Worm (Caenorhabditis elegans): Measurements from ENCODE around the gene sdz-1.

Gene sdz-1

ce11 chrIII:8650235-8650817 is 49.8 kb downstream of the sdz-1 start, which contains the start of gene flp-23 (continued):
- TF ChIP-seq dve-1 (tag; optimal IDR thresholded peaks at IDR 0.05; ENCODE audit: insufficient read depth) (peak; percentile 2), hlh-11 (tag; optimal IDR thresholded peaks at IDR 0.05) (peak; percentile 31)
